Fruit fly (Drosophila melanogaster): ENCODE results near the gene mRpL4.

Gene mRpL4

DNA sequence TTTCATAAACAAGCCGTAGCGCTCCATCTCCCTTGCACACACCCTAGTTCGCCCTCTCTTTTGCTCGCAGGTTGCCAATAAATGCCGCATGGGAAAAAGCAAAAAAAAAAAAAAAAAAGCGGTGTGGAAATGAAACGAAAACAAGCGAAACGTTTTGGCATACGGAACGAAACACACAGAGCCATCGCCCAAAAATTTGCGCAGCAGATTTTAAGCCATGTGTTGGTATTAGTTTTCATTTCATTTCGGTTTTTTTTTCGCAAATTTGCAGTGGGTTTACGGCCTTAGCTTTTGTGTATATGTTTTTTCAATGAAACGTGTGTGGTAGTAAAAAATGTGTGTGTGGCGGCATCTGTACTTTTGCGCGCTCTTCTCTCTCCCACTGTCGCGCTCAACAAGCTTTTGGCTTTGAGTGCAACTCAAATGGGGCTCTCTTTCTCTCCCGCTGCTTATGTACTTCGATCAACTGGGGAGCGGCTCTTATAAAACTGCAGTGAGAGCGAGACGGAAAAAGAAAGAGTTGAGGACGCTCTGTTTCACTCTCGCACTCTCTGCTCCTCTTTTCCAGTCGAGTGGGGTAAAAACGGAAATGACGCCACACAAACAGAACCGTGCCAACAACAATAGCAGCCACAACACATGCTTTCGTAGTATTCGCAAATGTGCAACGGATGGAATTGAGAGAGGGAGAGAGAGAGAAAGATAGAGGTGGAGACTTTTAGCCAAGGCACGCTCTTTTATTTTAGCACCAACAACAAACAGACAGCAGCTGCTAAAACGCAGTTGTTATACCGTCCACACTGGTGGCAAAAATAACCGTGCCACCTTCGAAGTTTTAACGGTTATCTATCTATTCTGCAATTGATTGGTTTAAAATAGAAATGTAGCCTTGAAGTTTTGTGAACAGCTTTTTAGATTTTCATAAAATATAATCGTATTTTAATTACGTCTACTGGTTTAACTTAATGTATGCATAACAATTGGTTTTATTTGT is 44.3 kb downstream of the mRpL4 start (continued):
- TF ChIP-seq CG9139 (GFP tag; optimal IDR thresholded peaks at IDR 0.05) (peak; percentile 39), CG10669 (GFP tag; optimal IDR thresholded peaks at IDR 0.05) (peak; percentile 29), pdm3 (GFP tag; optimal IDR thresholded peaks at IDR 0.05) (peak; percentile 71), achi (GFP tag; optimal IDR thresholded peaks at IDR 0.05) (peak; percentile 66), CG11902 (GFP tag; optimal IDR thresholded peaks at IDR 0.05) (peak; percentile 3), acj6 (GFP tag; optimal IDR thresholded peaks at IDR 0.05) (peak; percentile 80), CG6163 (GFP tag; IDR thresholded peaks at IDR 0.05) (no peak), CG1621 (tag; optimal IDR thresholded peaks at IDR 0.05) (peak; percentile 28), fd85E (GFP tag; optimal IDR thresholded peaks at IDR 0.05) (peak; percentile 67), lz (GFP tag; optimal IDR thresholded peaks at IDR 0.05) (peak; percentile 75), CG11762 (GFP tag; optimal IDR thresholded peaks at IDR 0.05; ENCODE audit: insufficient read depth) (peak; percentile 54), cyc (GFP tag; optimal IDR thresholded peaks at IDR 0.05) (peak; percentile 58), salr (GFP tag; optimal IDR thresholded peaks at IDR 0.05) (peak; percentile 38 to 55), CG34406 (GFP tag; optimal IDR thresholded peaks at IDR 0.05) (peak; percentile 61), topi (GFP tag; optimal IDR thresholded peaks at IDR 0.05) (peak; percentile 67), net (GFP tag; optimal IDR thresholded peaks at IDR 0.05) (peak; percentile 47), Blimp-1 (GFP tag; optimal IDR thresholded peaks at IDR 0.05) (peak; percentile 53), CG32006 (GFP tag; optimal IDR thresholded peaks at IDR 0.05) (peak; percentile 64), Ets96B (tag; optimal IDR thresholded peaks at IDR 0.05) (peak; percentile 54), Lpt (GFP tag; optimal IDR thresholded peaks at IDR 0.05) (peak; percentile 45), fd59A (GFP tag; optimal IDR thresholded peaks at IDR 0.05) (peak; percentile 11), CG8319 (GFP tag; optimal IDR thresholded peaks at IDR 0.05) (peak; percentile 35), Ets21C (GFP tag; optimal IDR thresholded peaks at IDR 0.05) (peak; percentile 49), CG3919 (GFP tag; optimal IDR thresholded peaks at IDR 0.05) (peak; percentile 69), Eip93F (GFP tag; optimal IDR thresholded peaks at IDR 0.05) (peak; percentile 6), spab (GFP tag; optimal IDR thresholded peaks at IDR 0.05) (peak; percentile 46), OdsH (GFP tag; optimal IDR thresholded peaks at IDR 0.05) (peak; percentile 76), Gug (GFP tag; IDR thresholded peaks at IDR 0.05) (no peak)

DNA sequence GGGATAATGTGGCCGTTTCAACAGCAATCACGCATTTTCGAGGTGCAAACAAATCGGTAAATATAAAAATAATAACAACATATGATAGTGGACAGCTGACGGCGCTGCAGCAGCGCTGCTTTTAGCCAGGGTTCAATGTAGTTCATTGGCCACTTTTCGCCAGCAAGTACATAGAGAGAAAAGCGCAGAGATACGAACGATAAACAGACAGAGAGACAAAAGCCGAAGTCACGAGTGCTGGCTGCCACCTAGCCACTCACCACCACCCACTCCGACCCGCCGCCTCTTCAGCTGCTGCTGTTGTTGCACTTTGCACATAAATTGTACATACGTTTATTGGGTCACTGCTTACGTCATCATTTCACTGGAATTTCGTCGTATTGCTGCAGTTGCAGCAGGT is 46.1 kb downstream of the mRpL4 start:
- TF ChIP-seq CG6163 (GFP tag; IDR thresholded peaks at IDR 0.05) (peak; percentile 20; the same call in 2 of the 3 replicates), fkh (GFP tag; optimal IDR thresholded peaks at IDR 0.05) (peak; percentile 3), Ets96B (tag; optimal IDR thresholded peaks at IDR 0.05) (no peak), svp (GFP tag) (peak; percentile 48), Lpt (GFP tag; optimal IDR thresholded peaks at IDR 0.05) (peak; percentile 30)

DNA sequence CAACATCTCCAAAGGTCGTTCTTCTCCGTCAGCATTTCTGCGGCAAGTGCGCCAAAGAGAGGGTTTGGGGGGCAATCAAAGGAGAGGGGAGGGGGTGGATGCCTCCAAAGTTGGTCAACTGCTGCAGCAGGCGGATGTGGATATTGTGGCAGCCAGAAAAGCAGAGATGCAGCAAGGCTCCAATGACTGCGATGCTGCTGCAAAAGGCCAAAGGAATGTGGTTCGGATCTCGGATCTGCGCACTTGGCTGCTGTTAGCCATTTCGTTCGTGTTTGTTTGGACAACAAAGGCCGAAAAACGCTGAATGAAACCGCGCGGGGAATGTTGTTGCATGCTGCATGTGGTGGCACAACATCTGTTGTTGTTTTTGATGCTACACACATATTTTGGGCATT is 46.9 kb downstream of the mRpL4 start:
- no peak for TF ChIP-seq dsx (GFP tag; optimal IDR thresholded peaks at IDR 0.05; ENCODE audit: poor library complexity, severe bottlenecking)
- peak; percentile 1 for TF ChIP-seq CG6854 (GFP tag; optimal IDR thresholded peaks at IDR 0.05)
- TF ChIP-seq lz (GFP tag; optimal IDR thresholded peaks at IDR 0.05), result no peak
- peak; percentile 21; the same call in 1 of the 3 replicates for TF ChIP-seq CG6163 (GFP tag; IDR thresholded peaks at IDR 0.05)
- TF ChIP-seq CG15336 (GFP tag; IDR thresholded peaks at IDR 0.05), result no peak
- TF ChIP-seq cyc (GFP tag; optimal IDR thresholded peaks at IDR 0.05), result peak; percentile 43
- TF ChIP-seq fd85E (GFP tag; optimal IDR thresholded peaks at IDR 0.05), result no peak
- peak; percentile 13 for TF ChIP-seq vri (GFP tag; optimal IDR thresholded peaks at IDR 0.05)
- no peak for TF ChIP-seq svp (GFP tag)
- peak; percentile 5 for TF ChIP-seq Lpt (GFP tag; optimal IDR thresholded peaks at IDR 0.05)
- TF ChIP-seq CG8632 (GFP tag; optimal IDR thresholded peaks at IDR 0.05), result no peak
- peak; percentile 24 for TF ChIP-seq Hr39 (GFP tag; optimal IDR thresholded peaks at IDR 0.05)
- TF ChIP-seq Smox (GFP tag; optimal IDR thresholded peaks at IDR 0.05), result no peak
- no peak for TF ChIP-seq CG32006 (GFP tag; optimal IDR thresholded peaks at IDR 0.05)
- no peak for TF ChIP-seq pdm3 (GFP tag; optimal IDR thresholded peaks at IDR 0.05)
- no peak for TF ChIP-seq OdsH (GFP tag; optimal IDR thresholded peaks at IDR 0.05)
